Worm (Caenorhabditis elegans): ENCODE measurements around the gene fbxb-25.

ce11 chrII:1666025-1666424 lies 17.8 kb upstream of the fbxb-25 start, which contains the start of gene srlf-29:
- TF ChIP-seq che-1 (tag; optimal IDR thresholded peaks at IDR 0.05) (no peak), C38D4.7 (GFP tag; optimal IDR thresholded peaks at IDR 0.05) (no peak), pag-3 (tag; optimal IDR thresholded peaks at IDR 0.05; ENCODE audit: borderline replicate concordance) (no peak), ets-4 (tag; optimal IDR thresholded peaks at IDR 0.05) (no peak), elt-2 (tag; optimal IDR thresholded peaks at IDR 0.05) (no peak), lin-11 (tag; optimal IDR thresholded peaks at IDR 0.05) (no peak), ama-1 (optimal IDR thresholded peaks at IDR 0.05) (no peak), pqm-1 (tag; optimal IDR thresholded peaks at IDR 0.05) (no peak), T23F11.4 (GFP tag; optimal IDR thresholded peaks at IDR 0.05) (no peak), nfya-1 (tag; optimal IDR thresholded peaks at IDR 0.05) (no peak), hlh-6 (tag; optimal IDR thresholded peaks at IDR 0.05) (no peak), tbx-2 (tag; optimal IDR thresholded peaks at IDR 0.05) (no peak)

Measured in whole organism, late embryonic.